Worm (Caenorhabditis elegans): Measurements from ENCODE around the gene srh-169.

Gene srh-169

ce11 chrV:4038110-4038509 lies 9.5 kb upstream of the srh-169 start, which contains the start of gene C49G7.12:
Gene C49G7.12, plus strand, starts transcription at chrV:4038410.
- TF ChIP-seq fkh-6 (tag; optimal IDR thresholded peaks at IDR 0.05), result no peak
- TF ChIP-seq ceh-22 (tag; optimal IDR thresholded peaks at IDR 0.05), result no peak
- TF ChIP-seq sox-4 (tag; optimal IDR thresholded peaks at IDR 0.05), result no peak

- TF ChIP-seq fax-1 (tag; optimal IDR thresholded peaks at IDR 0.05), result no peak
- TF ChIP-seq rnt-1 (tag; optimal IDR thresholded peaks at IDR 0.05), result no peak
- TF ChIP-seq unc-42 (tag; optimal IDR thresholded peaks at IDR 0.05), result no peak
- TF ChIP-seq tbx-7 (tag; optimal IDR thresholded peaks at IDR 0.05), result no peak
- TF ChIP-seq K02D7.2 (tag; optimal IDR thresholded peaks at IDR 0.05), result no peak
- no peak for TF ChIP-seq fkh-10 (GFP tag; optimal IDR thresholded peaks at IDR 0.05)
- TF ChIP-seq pqm-1 (tag; optimal IDR thresholded peaks at IDR 0.05), result no peak
- no peak for TF ChIP-seq hlh-6 (tag; optimal IDR thresholded peaks at IDR 0.05)
- no peak for TF ChIP-seq sdc-2 (tag; optimal IDR thresholded peaks at IDR 0.05)
- TF ChIP-seq tbx-2 (tag; optimal IDR thresholded peaks at IDR 0.05), result no peak
- no peak for TF ChIP-seq hlh-15 (tag; optimal IDR thresholded peaks at IDR 0.05)
- TF ChIP-seq ahr-1 (tag; optimal IDR thresholded peaks at IDR 0.05), result no peak
- no peak for TF ChIP-seq che-1 (tag; optimal IDR thresholded peaks at IDR 0.05)
- TF ChIP-seq pax-1 (tag; optimal IDR thresholded peaks at IDR 0.05), result no peak
Observed at ce11 chrV:4038557-4038956, 9.1 kb upstream of the srh-169 start.

ce11 chrV:4041853-4042424 lies 5.7 kb upstream of the srh-169 start, which contains the start of the genes C49G7.10 and irg-2:
Gene C49G7.10, minus strand, starts transcription at chrV:4042021.
Gene irg-2, plus strand, starts transcription at chrV:4042181.
- TF ChIP-seq K09A11.1 (tag; optimal IDR thresholded peaks at IDR 0.05; ENCODE audit: insufficient read depth) (no peak), hlh-15 (tag; optimal IDR thresholded peaks at IDR 0.05) (no peak), elt-4 (tag; optimal IDR thresholded peaks at IDR 0.05) (no peak), pha-4 (tag; optimal IDR thresholded peaks at IDR 0.05) (no peak), unc-42 (tag; optimal IDR thresholded peaks at IDR 0.05) (no peak), pqm-1 (tag; optimal IDR thresholded peaks at IDR 0.05) (no peak), ahr-1 (tag; optimal IDR thresholded peaks at IDR 0.05) (no peak), tbx-7 (tag; optimal IDR thresholded peaks at IDR 0.05) (no peak), gmeb-2 (tag; optimal IDR thresholded peaks at IDR 0.05) (no peak), pag-3 (tag; optimal IDR thresholded peaks at IDR 0.05; ENCODE audit: borderline replicate concordance) (no peak), nfya-1 (tag; optimal IDR thresholded peaks at IDR 0.05) (no peak), C38D4.7 (GFP tag; optimal IDR thresholded peaks at IDR 0.05) (no peak), lim-6 (tag; optimal IDR thresholded peaks at IDR 0.05) (no peak)

ce11 chrV:4043632-4044031 lies 4.0 kb upstream of the srh-169 start, which contains the start of gene phat-3:
Gene phat-3, plus strand, starts transcription at chrV:4043932.
- no peak for TF ChIP-seq fkh-10 (GFP tag; optimal IDR thresholded peaks at IDR 0.05)

ce11 chrV:4046122-4046521 lies 1.5 kb upstream of the srh-169 start, which contains the start of gene phat-7:
Gene phat-7, plus strand, starts transcription at chrV:4046422.
- no peak for TF ChIP-seq hlh-6 (tag; optimal IDR thresholded peaks at IDR 0.05)
- TF ChIP-seq pat-9 (tag; optimal IDR thresholded peaks at IDR 0.05), result no peak
- TF ChIP-seq nhr-232 (tag; optimal IDR thresholded peaks at IDR 0.05), result no peak
- TF ChIP-seq ztf-16 (tag; optimal IDR thresholded peaks at IDR 0.05), result no peak
- no peak for TF ChIP-seq ceh-45 (GFP tag; IDR thresholded peaks at IDR 0.05)
- TF ChIP-seq C08G9.2 (tag; optimal IDR thresholded peaks at IDR 0.05), result no peak
- no peak for TF ChIP-seq hlh-13 (GFP tag; optimal IDR thresholded peaks at IDR 0.05)
- no peak for TF ChIP-seq eyg-1 (tag; optimal IDR thresholded peaks at IDR 0.05)
- TF ChIP-seq dmd-4 (tag; optimal IDR thresholded peaks at IDR 0.05; ENCODE audit: borderline replicate concordance), result no peak
- TF ChIP-seq ceh-22 (tag; optimal IDR thresholded peaks at IDR 0.05), result no peak
- no peak for TF ChIP-seq T23F11.4 (GFP tag; optimal IDR thresholded peaks at IDR 0.05)
- TF ChIP-seq ceh-31 (tag; optimal IDR thresholded peaks at IDR 0.05), result no peak
- no peak for TF ChIP-seq ets-4 (tag; optimal IDR thresholded peaks at IDR 0.05)
- TF ChIP-seq dve-1 (tag; optimal IDR thresholded peaks at IDR 0.05), result no peak
- TF ChIP-seq elt-2 (tag; optimal IDR thresholded peaks at IDR 0.05), result no peak
- TF ChIP-seq ceh-9 (tag; optimal IDR thresholded peaks at IDR 0.05), result no peak
- no peak for TF ChIP-seq fkh-6 (tag; optimal IDR thresholded peaks at IDR 0.05)
- no peak for TF ChIP-seq Y22D7AL.16 (tag; optimal IDR thresholded peaks at IDR 0.05)
- TF ChIP-seq hlh-8 (tag; optimal IDR thresholded peaks at IDR 0.05), result no peak

Measured in whole organism, late embryonic.